Fruit fly (Drosophila melanogaster): ENCODE data around the gene corto.

The corto gene

dm6 chr3R:5064542-5065358 is 22.1 kb downstream of the corto start:
- peak; percentile 65 for TF ChIP-seq noc (tag; optimal IDR thresholded peaks at IDR 0.05)

DNA sequence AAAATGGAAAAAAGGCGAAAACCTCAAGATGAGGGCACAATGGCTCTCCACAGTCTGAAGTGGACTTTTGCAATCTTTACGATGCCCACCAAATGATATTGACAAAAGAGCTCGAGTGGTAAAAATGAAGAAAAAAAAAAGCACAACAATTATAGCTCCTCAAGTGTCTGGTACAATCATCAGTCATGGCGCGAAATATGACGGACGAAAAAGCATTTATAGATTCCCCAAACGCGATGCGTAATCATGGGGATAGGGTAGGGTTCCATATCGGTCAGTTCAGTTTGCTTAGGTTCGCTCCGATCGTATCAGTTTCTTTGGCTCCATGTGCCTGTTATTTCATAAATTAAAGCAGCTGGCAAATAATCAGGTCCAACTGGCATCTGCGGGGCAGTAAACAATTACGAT is 23.6 kb downstream of the corto start:
- peak; percentile 60 for TF ChIP-seq noc (tag; optimal IDR thresholded peaks at IDR 0.05)

DNA sequence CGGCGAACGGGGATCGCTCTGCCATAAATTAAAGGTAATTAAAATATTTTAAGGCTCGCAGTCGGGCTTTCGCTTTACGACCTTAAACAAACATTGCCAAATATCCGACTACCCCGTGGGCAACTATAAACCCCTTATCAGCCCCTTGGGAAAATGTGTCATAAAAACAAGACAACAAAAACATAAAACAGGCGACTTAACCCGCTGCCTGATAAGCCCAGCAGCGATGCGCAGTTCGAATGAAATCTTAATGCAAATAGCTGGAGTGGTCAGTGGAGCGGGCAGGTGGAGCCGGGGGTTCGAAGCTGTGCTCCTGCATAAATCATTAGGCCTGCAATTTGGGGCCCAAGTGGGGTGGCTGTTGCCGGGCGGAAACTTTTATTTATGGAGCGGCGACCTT is 24.4 kb downstream of the corto start:
- peak; percentile 5 for TF ChIP-seq noc (tag; optimal IDR thresholded peaks at IDR 0.05)

- no peak for TF ChIP-seq noc (tag; optimal IDR thresholded peaks at IDR 0.05)
Measured at dm6 chr3R:5061340-5061701, 25.6 kb downstream of the corto start.

DNA sequence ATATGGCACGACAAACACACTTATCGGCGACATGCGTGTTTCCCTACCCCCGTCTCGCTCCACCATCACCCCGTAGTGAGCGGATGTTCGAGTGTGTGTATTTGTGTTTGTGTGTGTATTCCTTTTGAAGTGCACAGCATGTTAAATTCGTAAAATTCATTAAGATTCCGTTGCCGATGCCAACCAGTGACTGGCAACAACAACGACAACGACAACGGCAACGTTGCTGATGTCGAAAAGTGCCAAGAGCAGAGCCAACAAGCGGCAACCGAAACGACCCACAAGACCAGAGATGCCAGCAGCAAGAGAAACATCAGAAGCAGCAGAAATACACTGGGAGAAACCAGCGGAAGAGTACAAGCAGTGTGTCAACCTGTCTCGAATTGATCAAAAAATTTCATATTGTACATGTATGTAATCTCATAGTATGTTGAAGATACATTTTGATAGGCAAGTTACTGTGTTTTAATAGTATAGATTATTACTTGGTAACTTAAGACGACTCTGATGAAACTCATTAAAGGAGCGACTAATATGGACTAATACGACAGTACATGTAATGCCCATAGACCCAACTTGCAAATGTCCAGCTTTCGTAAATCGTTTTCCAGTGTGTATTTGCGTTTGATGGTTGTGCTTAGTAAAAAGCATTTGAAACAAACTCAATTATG is 26.1 kb downstream of the corto start:
- no peak for TF ChIP-seq noc (tag; optimal IDR thresholded peaks at IDR 0.05)

DNA sequence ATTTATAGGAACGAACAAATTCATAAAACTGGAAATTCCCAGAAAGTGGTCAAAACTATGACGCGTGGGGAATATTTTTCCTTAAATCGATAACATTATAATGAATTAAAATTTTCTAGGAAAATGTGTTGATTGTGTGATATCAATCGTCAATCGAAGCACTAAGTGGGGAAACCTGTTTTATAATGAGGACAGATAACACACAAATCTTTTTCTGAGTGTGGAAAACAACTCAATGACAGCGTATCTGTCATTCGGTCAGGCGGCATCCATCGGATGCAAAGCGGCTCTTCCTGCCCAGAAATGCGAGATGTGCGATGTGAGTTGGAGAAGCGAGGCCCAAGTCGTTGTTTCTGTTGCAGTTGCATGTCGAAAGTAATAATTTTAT is 26.6 kb downstream of the corto start:
- no peak for TF ChIP-seq noc (tag; optimal IDR thresholded peaks at IDR 0.05)

DNA sequence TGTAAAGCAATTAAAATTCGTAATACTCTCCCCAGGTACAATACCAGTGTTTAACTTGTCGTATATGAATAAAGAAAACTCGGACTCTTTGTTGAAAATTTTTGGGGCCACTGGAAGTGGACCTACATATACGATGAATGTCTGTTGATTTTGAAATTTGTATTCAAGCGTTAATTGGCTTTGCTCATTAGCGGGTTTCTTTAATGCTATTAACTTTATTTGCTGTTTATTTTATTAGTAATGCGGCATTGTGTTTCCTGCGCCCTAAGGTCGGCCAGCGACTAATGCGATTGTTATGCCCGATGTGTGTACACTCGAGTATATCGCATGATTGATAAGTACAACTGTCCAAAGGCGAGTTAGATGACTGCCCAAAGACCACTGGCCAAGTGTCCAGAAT is 27.6 kb downstream of the corto start:
- no peak for TF ChIP-seq noc (tag; optimal IDR thresholded peaks at IDR 0.05)

- TF ChIP-seq noc (tag; optimal IDR thresholded peaks at IDR 0.05) = no peak
Measured at dm6 chr3R:5058328-5058866, 28.5 kb downstream of the corto start.

dm6 chr3R:5057273-5057672 is 29.6 kb downstream of the corto start:
- no peak for TF ChIP-seq noc (tag; optimal IDR thresholded peaks at IDR 0.05)

dm6 chr3R:5056010-5056409 is 30.9 kb downstream of the corto start:
- TF ChIP-seq noc (tag; optimal IDR thresholded peaks at IDR 0.05) = no peak

DNA sequence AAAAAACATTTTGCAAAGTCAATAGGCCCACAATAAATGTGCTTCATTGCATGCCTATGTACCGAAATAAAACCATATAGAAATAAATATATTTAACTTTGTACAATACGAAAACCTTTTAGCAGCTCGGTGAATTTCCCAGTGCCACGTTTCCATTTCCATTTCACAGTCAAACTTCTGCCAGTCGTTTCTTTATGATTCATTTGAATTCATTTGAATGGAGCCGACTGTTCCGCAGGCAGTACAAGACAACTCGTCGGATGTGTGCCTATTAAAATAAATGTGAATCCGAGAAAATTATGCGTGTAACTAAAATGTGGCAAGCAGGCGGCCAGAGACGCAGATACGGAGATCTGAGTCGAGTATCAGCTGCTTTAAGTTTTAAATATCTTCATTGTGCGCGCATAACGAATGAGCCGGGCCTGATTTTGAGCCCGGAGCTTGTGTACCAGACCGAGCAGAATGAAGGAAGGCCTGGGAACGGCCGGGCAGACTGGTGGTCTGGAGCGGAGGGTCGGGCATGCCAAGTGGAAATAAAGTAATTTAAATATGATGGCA is 31.4 kb downstream of the corto start:
- TF ChIP-seq noc (tag; optimal IDR thresholded peaks at IDR 0.05) = no peak

DNA sequence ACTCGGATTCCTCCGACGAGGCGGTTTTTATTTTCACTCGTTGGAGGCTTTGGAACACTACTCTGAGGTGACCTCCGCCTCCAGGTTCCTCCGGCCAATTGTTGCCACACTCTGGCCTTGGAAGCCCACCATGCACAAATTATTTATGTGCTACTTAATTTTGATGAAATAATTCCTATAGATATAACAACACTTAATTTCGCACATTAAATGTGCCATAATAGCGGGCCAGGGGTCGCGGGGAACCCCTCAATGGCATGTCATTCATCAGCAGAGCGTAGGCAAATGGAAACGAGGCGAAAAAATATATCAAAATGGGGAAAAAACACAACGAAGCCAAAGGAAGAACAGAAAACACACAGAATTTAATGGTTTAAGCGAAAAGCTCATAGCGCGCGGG is 32.1 kb downstream of the corto start:
- TF ChIP-seq noc (tag; optimal IDR thresholded peaks at IDR 0.05) = no peak

- peak; percentile 13 for TF ChIP-seq noc (tag; optimal IDR thresholded peaks at IDR 0.05)
Measured at dm6 chr3R:5053611-5054133, 33.2 kb downstream of the corto start.

DNA sequence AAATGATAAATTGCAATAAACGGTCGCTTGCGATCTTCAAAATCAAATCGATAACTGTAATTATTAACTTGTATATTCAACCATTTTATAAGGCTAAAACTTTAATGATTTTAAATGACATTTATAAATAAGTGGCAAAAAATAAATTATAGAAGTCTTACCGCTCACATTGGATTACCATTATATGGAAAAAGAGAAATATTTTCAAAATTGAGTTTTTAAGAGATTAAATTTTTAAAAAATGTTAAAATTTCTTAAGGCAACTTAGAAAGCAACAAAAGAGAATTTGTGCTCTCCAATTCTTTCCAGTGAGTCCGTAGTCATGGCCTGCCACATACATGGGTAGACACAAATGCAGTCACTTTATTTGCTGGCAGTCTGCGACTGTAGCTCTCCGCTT is 34.0 kb downstream of the corto start:
- TF ChIP-seq noc (tag; optimal IDR thresholded peaks at IDR 0.05) = no peak

DNA sequence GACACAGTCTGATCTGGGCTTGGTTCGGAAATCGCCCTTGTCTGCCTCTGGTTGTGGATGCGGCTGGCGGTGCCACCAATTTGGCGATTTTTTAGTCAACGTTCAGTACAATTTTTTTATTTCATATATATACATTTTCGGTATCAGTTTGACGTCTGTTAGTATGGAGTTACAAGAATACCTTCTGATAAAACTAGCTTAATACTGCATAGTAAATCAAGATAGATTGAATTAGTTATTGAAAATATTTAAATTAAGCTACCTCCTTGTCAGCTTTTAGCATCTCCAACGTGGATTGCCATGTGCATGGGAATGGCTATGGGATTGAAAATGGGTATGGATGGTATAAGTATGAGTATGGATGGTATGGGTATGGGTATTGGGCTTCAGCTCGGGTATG is 41.8 kb downstream of the corto start:
- TF ChIP-seq noc (tag; optimal IDR thresholded peaks at IDR 0.05) = no peak

DNA sequence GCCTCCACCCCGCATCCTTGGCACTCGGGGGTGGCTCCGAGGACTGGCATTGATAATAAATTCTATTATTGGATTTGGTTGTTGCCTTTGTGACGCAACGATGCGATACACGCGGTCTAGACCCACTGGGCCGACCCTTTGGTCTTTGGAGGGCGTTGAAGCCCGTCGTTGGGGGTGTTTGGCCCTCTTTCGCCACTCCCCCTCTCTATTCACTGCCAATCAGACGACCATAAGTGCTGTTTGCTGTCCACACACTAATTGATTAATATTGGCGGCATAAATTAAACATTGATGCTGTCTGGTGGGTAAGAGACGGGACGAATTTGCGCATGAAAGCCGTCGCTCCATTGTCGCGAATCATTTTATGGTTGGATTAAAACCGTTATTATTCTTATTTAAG is 42.9 kb downstream of the corto start:
- TF ChIP-seq noc (tag; optimal IDR thresholded peaks at IDR 0.05) = no peak
